Fruit fly (Drosophila melanogaster): ENCODE measurements around the gene cpo.
A peak's percentile ranks its signal among the peaks of the same experiment; 100 is the strongest.

Gene cpo

DNA sequence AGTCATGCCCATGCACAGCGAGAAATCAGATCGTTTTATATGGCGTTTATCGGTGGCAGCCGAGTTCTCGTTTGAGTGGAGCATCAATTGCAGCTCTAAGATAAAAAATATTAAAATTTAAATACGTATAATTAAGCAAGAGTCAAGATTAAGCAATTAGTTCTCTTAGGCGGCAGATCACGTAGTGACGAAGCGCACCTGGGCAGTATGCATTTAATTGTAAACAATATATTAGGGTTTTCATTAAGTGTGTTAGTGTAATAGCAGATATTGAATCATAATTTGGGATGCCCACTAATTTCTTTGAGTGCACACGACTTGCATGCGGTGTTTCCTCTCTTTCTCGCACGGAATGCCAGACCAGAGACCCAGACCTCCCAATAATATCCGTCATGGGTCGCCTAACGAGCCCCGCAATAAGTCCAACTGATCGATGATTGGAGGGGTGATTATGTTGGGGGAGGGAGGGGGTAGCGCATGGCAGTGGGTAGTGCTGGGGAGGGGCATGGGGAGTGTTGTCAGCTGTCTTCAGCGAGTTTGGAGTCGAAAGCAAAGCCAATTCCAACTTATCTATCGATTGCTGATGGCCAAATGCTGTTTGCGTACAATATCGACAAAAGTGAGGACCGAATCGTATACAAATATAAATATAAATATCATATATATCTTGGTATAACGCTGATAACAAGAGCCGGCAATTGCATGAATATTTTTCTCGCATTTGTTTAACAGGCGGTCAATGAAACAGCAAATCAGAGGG, 29.9 kb downstream of the cpo start (continued):
- TF ChIP-seq Atf6 (GFP tag; IDR thresholded peaks at IDR 0.05) = peak; percentile 65; the same call in 1 of the 2 replicates
- peak; percentile 14 for TF ChIP-seq kay (GFP tag; optimal IDR thresholded peaks at IDR 0.05)
- peak; percentile 58 for TF ChIP-seq CG3847 (GFP tag; IDR thresholded peaks at IDR 0.05)
- TF ChIP-seq CG31365 (tag; optimal IDR thresholded peaks at IDR 0.05) = no peak
- peak; percentile 41 for TF ChIP-seq Hmr (GFP tag; optimal IDR thresholded peaks at IDR 0.05)
- no peak for TF ChIP-seq lbe (GFP tag; optimal IDR thresholded peaks at IDR 0.05)
- TF ChIP-seq HLH3B (GFP tag; IDR thresholded peaks at IDR 0.05) = peak; percentile 68
- TF ChIP-seq dysf (GFP tag; IDR thresholded peaks at IDR 0.05) = peak; percentile 86
- TF ChIP-seq sqz (GFP tag; optimal IDR thresholded peaks at IDR 0.05) = peak; percentile 28
- peak; percentile 15 for TF ChIP-seq Dip3 (GFP tag; optimal IDR thresholded peaks at IDR 0.05)
- peak; percentile 95 for TF ChIP-seq Ets65A (GFP tag)
- TF ChIP-seq CG15011 (GFP tag; optimal IDR thresholded peaks at IDR 0.05) = peak; percentile 50
- TF ChIP-seq Sry-β (GFP tag; optimal IDR thresholded peaks at IDR 0.05) = no peak
- TF ChIP-seq D (optimal IDR thresholded peaks at IDR 0.05) = no peak
- TF ChIP-seq D (GFP tag; optimal IDR thresholded peaks at IDR 0.05) = peak; percentile 77
- peak; percentile 69 for TF ChIP-seq danr (GFP tag; IDR thresholded peaks at IDR 0.05)
- peak; percentile 70 for TF ChIP-seq wor (GFP tag; IDR thresholded peaks at IDR 0.05)
- peak; percentile 86 for TF ChIP-seq lmd (GFP tag; IDR thresholded peaks at IDR 0.05)
- TF ChIP-seq CG8478 (optimal IDR thresholded peaks at IDR 0.05) = no peak
- TF ChIP-seq CG12299 (tag; optimal IDR thresholded peaks at IDR 0.05) = no peak
- TF ChIP-seq CG15601 (tag; optimal IDR thresholded peaks at IDR 0.05) = peak; percentile 49
- TF ChIP-seq slbo (GFP tag; IDR thresholded peaks at IDR 0.05) = peak; percentile 63
- peak in 1 of 2 experiments; percentile 50 for TF ChIP-seq Eip74EF (GFP tag; optimal IDR thresholded peaks at IDR 0.05)
- TF ChIP-seq CG18599 (GFP tag; optimal IDR thresholded peaks at IDR 0.05) = peak; percentile 75
- TF ChIP-seq CG9876 (GFP tag; optimal IDR thresholded peaks at IDR 0.05) = no peak
- no peak for TF ChIP-seq inv (GFP tag; IDR thresholded peaks at IDR 0.05; ENCODE audit: partially characterized antibody)
- TF ChIP-seq Doc2 (GFP tag; IDR thresholded peaks at IDR 0.05) = 0 out of 2 replicates have a peak, but pooled peaks have one; percentile 18
- no peak for TF ChIP-seq CG10959 (GFP tag; IDR thresholded peaks at IDR 0.05)
- no peak for TF ChIP-seq cas (GFP tag; IDR thresholded peaks at IDR 0.05)
- no peak for TF ChIP-seq kni (GFP tag; optimal IDR thresholded peaks at IDR 0.05)
- TF ChIP-seq Fer2 (tag; optimal IDR thresholded peaks at IDR 0.05) = no peak
- peak; percentile 44 for TF ChIP-seq CG2202 (tag; optimal IDR thresholded peaks at IDR 0.05)
- TF ChIP-seq lola (GFP tag; optimal IDR thresholded peaks at IDR 0.05) = peak in 1 of 3 experiments; percentile 74
- TF ChIP-seq CG3163 (GFP tag; optimal IDR thresholded peaks at IDR 0.05) = no peak
- no peak for TF ChIP-seq psq (GFP tag; optimal IDR thresholded peaks at IDR 0.05)
- no peak for TF ChIP-seq insv (GFP tag; optimal IDR thresholded peaks at IDR 0.05)
- TF ChIP-seq mirr (GFP tag; optimal IDR thresholded peaks at IDR 0.05) = peak; percentile 82
- no peak for TF ChIP-seq CG10431 (GFP tag; optimal IDR thresholded peaks at IDR 0.05)
- no peak for TF ChIP-seq ham (GFP tag; IDR thresholded peaks at IDR 0.05)
- peak; percentile 63 for TF ChIP-seq dan (GFP tag; IDR thresholded peaks at IDR 0.05)
- TF ChIP-seq Sox100B (GFP tag; optimal IDR thresholded peaks at IDR 0.05) = peak; percentile 84
- TF ChIP-seq Neu2 (GFP tag; optimal IDR thresholded peaks at IDR 0.05; ENCODE audit: borderline replicate concordance) = no peak
- TF ChIP-seq NC2α (GFP tag; optimal IDR thresholded peaks at IDR 0.05) = no peak
- TF ChIP-seq gro (GFP tag; optimal IDR thresholded peaks at IDR 0.05) = no peak
- 0 out of 2 replicates have a peak, but pooled peaks have one; percentile 23 for TF ChIP-seq Poxn (GFP tag; IDR thresholded peaks at IDR 0.05)
- TF ChIP-seq Scr (GFP tag; IDR thresholded peaks at IDR 0.05; ENCODE audit: partially characterized antibody) = no peak
- peak; percentile 67 for TF ChIP-seq az2 (GFP tag; optimal IDR thresholded peaks at IDR 0.05)
- peak; percentile 77 for TF ChIP-seq CG14710 (tag; optimal IDR thresholded peaks at IDR 0.05)
- TF ChIP-seq gt (GFP tag; IDR thresholded peaks at IDR 0.05) = peak; percentile 51; the same call in 1 of the 2 replicates
- no peak for TF ChIP-seq B-H2 (GFP tag; optimal IDR thresholded peaks at IDR 0.05)

Measured in whole organism, embryonic.